Worm (Caenorhabditis elegans): ENCODE results near the gene nlp-101.
A peak's percentile ranks its signal among the peaks of the same experiment; 100 is the strongest.

DNA sequence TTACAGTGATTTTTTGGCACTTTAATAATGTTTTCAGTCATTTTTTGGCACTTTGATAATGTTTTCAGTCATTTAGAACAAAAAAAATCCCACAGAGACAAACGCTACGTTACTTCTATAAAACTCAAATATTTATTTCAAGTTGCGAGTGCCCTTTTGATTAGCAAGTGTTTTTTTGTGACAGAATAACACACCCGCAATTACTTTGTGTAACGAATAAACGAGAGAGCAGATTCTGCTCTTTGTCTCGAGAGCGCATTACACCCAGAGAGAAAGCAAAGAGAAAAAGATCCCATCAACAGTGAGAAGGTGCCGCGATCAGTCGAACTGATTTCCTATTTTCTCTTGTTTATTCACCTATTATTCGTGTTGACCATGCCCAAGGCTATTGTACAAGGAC, 45.3 kb downstream of the nlp-101 start, which contains the start of gene pcyt-2.2:
- TF ChIP-seq nhr-237 (tag; optimal IDR thresholded peaks at IDR 0.05) (no peak), mab-5 (tag; optimal IDR thresholded peaks at IDR 0.05) (no peak), blmp-1 (tag; optimal IDR thresholded peaks at IDR 0.05) (no peak), unc-62 (GFP tag; optimal IDR thresholded peaks at IDR 0.05) (peak; percentile 36), ces-1 (GFP tag; optimal IDR thresholded peaks at IDR 0.05) (no peak), unc-39 (tag; optimal IDR thresholded peaks at IDR 0.05) (no peak), mep-1 (tag; optimal IDR thresholded peaks at IDR 0.05) (no peak), elt-3 (tag; optimal IDR thresholded peaks at IDR 0.05) (no peak), hlh-1 (tag; optimal IDR thresholded peaks at IDR 0.05) (peak; percentile 51), nhr-12 (tag; optimal IDR thresholded peaks at IDR 0.05) (no peak), ceh-43 (GFP tag; optimal IDR thresholded peaks at IDR 0.05) (no peak), cnd-1 (tag; optimal IDR thresholded peaks at IDR 0.05) (no peak), snpc-4 (tag; optimal IDR thresholded peaks at IDR 0.05) (no peak), nhr-28 (tag; optimal IDR thresholded peaks at IDR 0.05) (no peak)
